Worm (Caenorhabditis elegans): ENCODE results near the gene T22G5.1.

The T22G5.1 gene

ce11 chrV:13909400-13909799 is 32.8 kb downstream of the T22G5.1 start, which contains the start of gene C06B3.7:
Gene C06B3.7 (plus strand): TSS chrV:13909686.
- TF ChIP-seq ceh-58 (GFP tag; IDR thresholded peaks at IDR 0.05), result no peak
- no peak for TF ChIP-seq ceh-40 (GFP tag; IDR thresholded peaks at IDR 0.05)
- no peak for TF ChIP-seq repo-1 (tag; optimal IDR thresholded peaks at IDR 0.05)
- peak; percentile 72 for TF ChIP-seq attf-5 (GFP tag; optimal IDR thresholded peaks at IDR 0.05)
- TF ChIP-seq ztf-18 (tag; optimal IDR thresholded peaks at IDR 0.05), result no peak
- TF ChIP-seq lin-54 (GFP tag; optimal IDR thresholded peaks at IDR 0.05), result no peak
- TF ChIP-seq K11D2.4 (GFP tag; IDR thresholded peaks at IDR 0.05), result peak; percentile 45; the same call in 1 of the 2 replicates
- TF ChIP-seq ceh-79 (tag; optimal IDR thresholded peaks at IDR 0.05), result no peak
- peak; percentile 37; the same call in 1 of the 2 replicates for TF ChIP-seq egl-44 (GFP tag; IDR thresholded peaks at IDR 0.05)
- no peak for TF ChIP-seq F10E7.11 (tag; optimal IDR thresholded peaks at IDR 0.05)
- TF ChIP-seq T07F8.4 (tag; optimal IDR thresholded peaks at IDR 0.05), result no peak
- no peak for TF ChIP-seq F57C9.4 (tag; optimal IDR thresholded peaks at IDR 0.05)
- no peak for TF ChIP-seq Y79H2A.3 (GFP tag; conservative IDR thresholded peaks at IDR 0.05)
- TF ChIP-seq Y56A3A.18 (GFP tag; IDR thresholded peaks at IDR 0.05), result no peak
- TF ChIP-seq nhr-27 (tag; optimal IDR thresholded peaks at IDR 0.05), result no peak
- peak; percentile 98 for TF ChIP-seq cebp-1 (GFP tag; IDR thresholded peaks at IDR 0.05)
- peak; percentile 99 for TF ChIP-seq cebp-1 (tag; optimal IDR thresholded peaks at IDR 0.05)
- TF ChIP-seq ZK185.1 (tag; optimal IDR thresholded peaks at IDR 0.05; ENCODE audit: poor library complexity, severe bottlenecking), result peak; percentile 17
- peak; percentile 96 for TF ChIP-seq atf-7 (tag; optimal IDR thresholded peaks at IDR 0.05)
- no peak for TF ChIP-seq rec-8 (tag; optimal IDR thresholded peaks at IDR 0.05)
- no peak for TF ChIP-seq dox-1 (GFP tag; IDR thresholded peaks at IDR 0.05)
- TF ChIP-seq ceh-27 (GFP tag; optimal IDR thresholded peaks at IDR 0.05), result peak; percentile 4
- TF ChIP-seq F23B12.7 (tag; optimal IDR thresholded peaks at IDR 0.05; ENCODE audit: insufficient read depth), result peak; percentile 14
- TF ChIP-seq mxl-1 (tag; optimal IDR thresholded peaks at IDR 0.05), result no peak
- TF ChIP-seq madf-8 (GFP tag; conservative IDR thresholded peaks at IDR 0.05), result no peak
- 0 out of 2 replicates have a peak, but pooled peaks have one; percentile 8 for TF ChIP-seq rcor-1 (GFP tag; IDR thresholded peaks at IDR 0.05)
- TF ChIP-seq egrh-3 (GFP tag; IDR thresholded peaks at IDR 0.05), result no peak
- TF ChIP-seq nfya-2 (GFP tag; IDR thresholded peaks at IDR 0.05), result no peak
- TF ChIP-seq nfya-1 (tag; optimal IDR thresholded peaks at IDR 0.05; ENCODE audit: borderline replicate concordance, insufficient read depth), result no peak
- TF ChIP-seq K12H6.12 (tag; optimal IDR thresholded peaks at IDR 0.05), result peak; percentile 65
- no peak for TF ChIP-seq ztf-22 (GFP tag; optimal IDR thresholded peaks at IDR 0.05)
- TF ChIP-seq nhr-80 (tag; optimal IDR thresholded peaks at IDR 0.05), result peak; percentile 83
- no peak for TF ChIP-seq C06A6.2 (GFP tag; conservative IDR thresholded peaks at IDR 0.05)
- no peak for TF ChIP-seq aptf-2 (GFP tag; conservative IDR thresholded peaks at IDR 0.05)
- TF ChIP-seq gei-17 (GFP tag; optimal IDR thresholded peaks at IDR 0.05), result no peak
- TF ChIP-seq let-526 (GFP tag; IDR thresholded peaks at IDR 0.05), result peak; percentile 81
- no peak for TF ChIP-seq T26A5.8 (tag; optimal IDR thresholded peaks at IDR 0.05)
- TF ChIP-seq tlf-1 (GFP tag; optimal IDR thresholded peaks at IDR 0.05), result peak; percentile 59
- TF ChIP-seq snpc-4 (GFP tag; optimal IDR thresholded peaks at IDR 0.05), result no peak
- peak in 2 of 4 experiments; percentile 1 to 51 for TF ChIP-seq snpc-4 (tag; optimal IDR thresholded peaks at IDR 0.05)
- 0 out of 2 replicates have a peak, but pooled peaks have one; percentile 2 for TF ChIP-seq madf-3 (GFP tag; IDR thresholded peaks at IDR 0.05)
- TF ChIP-seq sptf-2 (GFP tag; optimal IDR thresholded peaks at IDR 0.05), result no peak
- TF ChIP-seq lir-1 (GFP tag; conservative IDR thresholded peaks at IDR 0.05), result peak; percentile 34; the same call in 1 of the 2 replicates
- TF ChIP-seq lsl-1 (GFP tag; optimal IDR thresholded peaks at IDR 0.05), result no peak
- peak; percentile 46; the same call in 1 of the 2 replicates for TF ChIP-seq nfyb-1 (GFP tag; IDR thresholded peaks at IDR 0.05)
- 0 out of 2 replicates have a peak, but pooled peaks have one; percentile 27 for TF ChIP-seq mcd-1 (GFP tag; IDR thresholded peaks at IDR 0.05)
- TF ChIP-seq dpff-1 (tag; optimal IDR thresholded peaks at IDR 0.05), result no peak
- TF ChIP-seq let-607 (tag; optimal IDR thresholded peaks at IDR 0.05), result peak in 1 of 2 experiments; percentile 47

Measured in whole organism, young adult.